Worm (Caenorhabditis elegans) whole organism, L4 larva: Measurements from ENCODE around the gene rog-1.

Experiments
- F10B5.3 ChIP-seq: sonication (generic microtip); optimal IDR thresholded peaks from 2 replicates; lab custom pipeline; 2016; ENCODE audit warnings: mild to moderate bottlenecking, missing genetic modification characterization, missing compliant biosample characterization
- F37D6.2 ChIP-seq: sonication (generic microtip); optimal IDR thresholded peaks from 2 replicates; lab custom pipeline; 2016; ENCODE audit warnings: mild to moderate bottlenecking, missing genetic modification characterization, missing compliant biosample characterization
- Y105C5A.15 ChIP-seq: fragments of 200-800 bp; sonication (Bioruptor generic); IDR thresholded peaks from 2 replicates; pipeline ENCODE4 v1.3.6; 2022; ENCODE audit warnings: missing genetic modification characterization, missing compliant biosample characterization
- Y48G9A.11 ChIP-seq: fragments of 200-800 bp; sonication (Bioruptor generic); IDR thresholded peaks from 2 replicates; pipeline ENCODE4 v1.3.6; 2022; ENCODE audit warnings: missing genetic modification reagents, missing genetic modification characterization, missing compliant biosample characterization
- Y5F2A.4 ChIP-seq: fragments of 200-800 bp; sonication (Bioruptor generic); optimal IDR thresholded peaks from 2 replicates; lab custom pipeline; 2018; ENCODE audit warnings: mild to moderate bottlenecking, missing genetic modification characterization, missing compliant biosample characterization
- aha-1 ChIP-seq: fragments of 150-350 bp; peaks from one replicate; lab custom pipeline; 2014; ENCODE audit warnings: missing biosample characterization, missing genetic modification characterization
- attf-4 ChIP-seq: sonication (generic microtip); optimal IDR thresholded peaks from 3 replicates; lab custom pipeline; 2017; ENCODE audit warnings: missing biosample characterization, missing genetic modification characterization
- ceh-28 ChIP-seq: fragments of 150-350 bp; optimal IDR thresholded peaks from 2 replicates; lab custom pipeline; 2014; ENCODE audit warnings: missing biosample characterization, missing genetic modification reagents, missing genetic modification characterization
- ceh-44 ChIP-seq: fragments of 200-800 bp; sonication (Bioruptor generic); IDR thresholded peaks from 2 replicates; pipeline ENCODE4 v1.3.6; 2022; ENCODE audit warnings: missing genetic modification reagents, missing genetic modification characterization, missing compliant biosample characterization
- cey-2 ChIP-seq: sonication (generic microtip); optimal IDR thresholded peaks from 3 replicates; lab custom pipeline; 2017; ENCODE audit warnings: missing genetic modification characterization, mild to moderate bottlenecking, missing compliant biosample characterization, antibody characterized with exemption, borderline replicate concordance; ENCODE audit not compliant: insufficient read depth
- ctbp-1 ChIP-seq: fragments of 200-800 bp; sonication (Bioruptor generic); IDR thresholded peaks from 2 replicates; pipeline ENCODE4 v1.3.6; 2022; ENCODE audit warnings: missing genetic modification reagents, missing genetic modification characterization, missing compliant biosample characterization
- daf-16 ChIP-seq, 3 experiments: sonication (generic microtip); optimal IDR thresholded peaks; 2 replicates each; lab custom pipeline; 2016 to 2017; ENCODE audit warnings: missing genetic modification characterization in 3 of 3, missing genetic modification reagents in 3 of 3, mild to moderate bottlenecking in 2 of 3, missing compliant biosample characterization in 2 of 3, missing biosample characterization in 1 of 3, moderate library complexity in 1 of 3
- daf-8 ChIP-seq: fragments of 200-800 bp; sonication (Bioruptor generic); IDR thresholded peaks from 2 replicates; pipeline ENCODE4 v1.3.6; 2022; ENCODE audit warnings: missing genetic modification characterization, missing compliant biosample characterization
- dmd-9 ChIP-seq: fragments of 200-800 bp; sonication (Bioruptor generic); IDR thresholded peaks from 2 replicates; pipeline ENCODE4 v1.3.6; 2022; ENCODE audit warnings: missing genetic modification reagents, missing genetic modification characterization, missing compliant biosample characterization
- fos-1 ChIP-seq: fragments of 150-350 bp; optimal IDR thresholded peaks from 2 replicates; lab custom pipeline; 2014; ENCODE audit warnings: missing biosample characterization, missing genetic modification characterization
- lin-1 ChIP-seq: fragments of 200-800 bp; sonication (Bioruptor generic); IDR thresholded peaks from 2 replicates; pipeline ENCODE4 v1.3.6; 2022; ENCODE audit warnings: missing genetic modification reagents, missing genetic modification characterization, missing compliant biosample characterization
- lin-13 ChIP-seq: fragments of 150-350 bp; optimal IDR thresholded peaks from 2 replicates; lab custom pipeline; 2014; ENCODE audit warnings: missing biosample characterization, missing genetic modification reagents, missing genetic modification characterization
- lin-29 ChIP-seq: fragments of 200-800 bp; sonication (Bioruptor generic); IDR thresholded peaks from 2 replicates; pipeline ENCODE4 v1.3.6; 2022; ENCODE audit warnings: missing genetic modification reagents, missing genetic modification characterization, missing compliant biosample characterization
- lin-38 ChIP-seq: fragments of 200-800 bp; sonication (Bioruptor generic); IDR thresholded peaks from 2 replicates; pipeline ENCODE4 v1.3.6; 2022; ENCODE audit warnings: missing genetic modification reagents, missing genetic modification characterization, missing compliant biosample characterization
- lin-39 ChIP-seq: fragments of 150-350 bp; optimal IDR thresholded peaks from 2 replicates; lab custom pipeline; 2014; ENCODE audit warnings: missing biosample characterization, missing genetic modification reagents, missing genetic modification characterization
- lir-3 ChIP-seq: sonication (generic microtip); optimal IDR thresholded peaks from 2 replicates; lab custom pipeline; 2016; ENCODE audit warnings: mild to moderate bottlenecking, missing genetic modification characterization, missing compliant biosample characterization
- madf-5 ChIP-seq, 2 experiments: fragments of 200-800 bp; sonication (Bioruptor generic); IDR thresholded peaks; 2 replicates each; pipeline ENCODE4 v1.3.6; 2022; ENCODE audit warnings: missing compliant biosample characterization in 2 of 2, missing genetic modification characterization in 2 of 2
- mdt-29 ChIP-seq: fragments of 200-800 bp; sonication (Bioruptor generic); IDR thresholded peaks from 2 replicates; pipeline ENCODE4 v1.3.6; 2022; ENCODE audit warnings: missing genetic modification reagents, missing genetic modification characterization, missing compliant biosample characterization
- mes-2 ChIP-seq: sonication (generic microtip); optimal IDR thresholded peaks from 2 replicates; lab custom pipeline; 2016; ENCODE audit warnings: missing genotype, mild to moderate bottlenecking, missing genetic modification characterization, missing compliant biosample characterization; ENCODE audit not compliant: poor library complexity, severe bottlenecking
- nhr-237 ChIP-seq: sonication (generic microtip); optimal IDR thresholded peaks from 2 replicates; lab custom pipeline; 2017; ENCODE audit warnings: missing biosample characterization, missing genetic modification characterization
- nhr-25 ChIP-seq: sonication (generic microtip); optimal IDR thresholded peaks from 2 replicates; lab custom pipeline; 2017; ENCODE audit warnings: missing genetic modification characterization, mild to moderate bottlenecking, missing compliant biosample characterization, antibody characterized with exemption, moderate library complexity, borderline replicate concordance; ENCODE audit not compliant: insufficient read depth
- nhr-28 ChIP-seq: fragments of 150-350 bp; optimal IDR thresholded peaks from 2 replicates; lab custom pipeline; 2014; ENCODE audit warnings: missing biosample characterization, missing genetic modification characterization
- pha-4 ChIP-seq, 2 experiments: fragments of 150-350 bp in 1 of 2; fragments of 200-800 bp in 1 of 2; sonication (Bioruptor generic) in 1 of 2; IDR thresholded peaks in 1 of 2; optimal IDR thresholded peaks in 1 of 2; 2 replicates each; pipeline versions ENCODE4 v1.3.6 to Lab custom; 2014 to 2022; ENCODE audit warnings: missing genetic modification characterization in 2 of 2, missing genetic modification reagents in 2 of 2, missing biosample characterization in 1 of 2, missing compliant biosample characterization in 1 of 2
- saeg-2 ChIP-seq: fragments of 200-800 bp; sonication (Bioruptor generic); IDR thresholded peaks from 2 replicates; pipeline ENCODE4 v1.3.6; 2022; ENCODE audit warnings: missing genetic modification reagents, missing genetic modification characterization, missing compliant biosample characterization
- set-16 ChIP-seq: fragments of 200-800 bp; sonication (Bioruptor generic); IDR thresholded peaks from 2 replicates; pipeline ENCODE4 v1.3.6; 2022; ENCODE audit warnings: missing genetic modification reagents, missing genetic modification characterization, missing compliant biosample characterization
- snpc-1.2 ChIP-seq: fragments of 200-800 bp; sonication (Bioruptor generic); IDR thresholded peaks from 2 replicates; pipeline ENCODE4 v1.3.6; 2022; ENCODE audit warnings: missing genetic modification reagents, missing genetic modification characterization, missing compliant biosample characterization
- spr-3 ChIP-seq: fragments of 200-800 bp; sonication (Bioruptor generic); optimal IDR thresholded peaks from 2 replicates; lab custom pipeline; 2018; ENCODE audit warnings: mild to moderate bottlenecking, missing genetic modification characterization, missing compliant biosample characterization
- tag-97 ChIP-seq: fragments of 200-800 bp; sonication (Bioruptor generic); IDR thresholded peaks from 2 replicates; pipeline ENCODE4 v1.3.6; 2022; ENCODE audit warnings: missing genetic modification characterization, missing compliant biosample characterization
- unc-62 ChIP-seq, 3 experiments: fragments of 150-350 bp in 1 of 3; sonication (generic microtip); optimal IDR thresholded peaks in 2 of 3; peaks in 1 of 3; 1 replicate in 1 of 3; 2 replicates in 2 of 3; lab custom pipeline; 2014 to 2017; ENCODE audit warnings: missing biosample characterization in 3 of 3, missing genetic modification characterization in 3 of 3, missing genetic modification reagents in 3 of 3, missing genotype in 1 of 3
- vab-7 ChIP-seq: fragments of 200-800 bp; sonication (Bioruptor generic); IDR thresholded peaks from 2 replicates; pipeline ENCODE4 v1.3.6; 2022; ENCODE audit warnings: missing genetic modification reagents, missing genetic modification characterization, missing compliant biosample characterization
- zag-1 ChIP-seq: fragments of 150-350 bp; optimal IDR thresholded peaks from 2 replicates; lab custom pipeline; 2014; ENCODE audit warnings: missing biosample characterization, missing genetic modification characterization
- zfp-2 ChIP-seq: sonication (generic microtip); optimal IDR thresholded peaks from 2 replicates; lab custom pipeline; 2016; ENCODE audit warnings: mild to moderate bottlenecking, missing genetic modification characterization, missing compliant biosample characterization
- zfp-3 ChIP-seq: fragments of 200-800 bp; sonication (Bioruptor generic); conservative IDR thresholded peaks from 2 replicates; pipeline ENCODE4 v1.3.6; 2022; ENCODE audit warnings: missing genetic modification reagents, missing genetic modification characterization, missing compliant biosample characterization
- ztf-11 ChIP-seq: fragments of 150-350 bp; optimal IDR thresholded peaks from 2 replicates; lab custom pipeline; 2014; ENCODE audit warnings: missing biosample characterization, missing genetic modification characterization
- ztf-7 ChIP-seq: fragments of 150-350 bp; optimal IDR thresholded peaks from 2 replicates; lab custom pipeline; 2014; ENCODE audit warnings: missing biosample characterization, missing genetic modification characterization

The rog-1 gene

DNA sequence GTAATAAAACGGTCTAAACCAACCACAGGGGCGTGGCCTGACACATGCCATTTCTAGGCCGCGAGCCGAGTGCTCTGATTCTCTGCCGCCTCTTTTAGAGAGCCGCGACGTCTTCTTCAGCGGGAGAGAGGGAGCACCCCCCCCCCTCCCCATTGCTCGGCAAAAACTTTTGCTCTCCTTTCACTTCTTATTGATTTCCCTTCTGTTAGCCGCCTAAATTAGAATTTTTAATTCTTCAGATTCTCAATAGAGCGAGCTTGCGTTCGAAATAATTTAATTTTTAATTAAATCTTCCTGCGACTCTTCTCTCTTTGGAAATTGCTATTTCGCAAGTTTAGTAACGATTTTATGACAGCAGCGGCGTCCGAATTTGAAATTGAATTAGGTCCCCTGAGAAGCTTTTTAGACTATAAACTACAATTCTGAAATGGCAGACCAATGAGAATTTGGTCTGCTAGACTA, 51.6 kb downstream of the rog-1 start (continued):
- TF ChIP-seq zfp-3 (GFP tag; lab: Robert Waterston, UW) (no peak), dmd-9 (GFP tag; lab: Robert Waterston, UW) (no peak)

DNA sequence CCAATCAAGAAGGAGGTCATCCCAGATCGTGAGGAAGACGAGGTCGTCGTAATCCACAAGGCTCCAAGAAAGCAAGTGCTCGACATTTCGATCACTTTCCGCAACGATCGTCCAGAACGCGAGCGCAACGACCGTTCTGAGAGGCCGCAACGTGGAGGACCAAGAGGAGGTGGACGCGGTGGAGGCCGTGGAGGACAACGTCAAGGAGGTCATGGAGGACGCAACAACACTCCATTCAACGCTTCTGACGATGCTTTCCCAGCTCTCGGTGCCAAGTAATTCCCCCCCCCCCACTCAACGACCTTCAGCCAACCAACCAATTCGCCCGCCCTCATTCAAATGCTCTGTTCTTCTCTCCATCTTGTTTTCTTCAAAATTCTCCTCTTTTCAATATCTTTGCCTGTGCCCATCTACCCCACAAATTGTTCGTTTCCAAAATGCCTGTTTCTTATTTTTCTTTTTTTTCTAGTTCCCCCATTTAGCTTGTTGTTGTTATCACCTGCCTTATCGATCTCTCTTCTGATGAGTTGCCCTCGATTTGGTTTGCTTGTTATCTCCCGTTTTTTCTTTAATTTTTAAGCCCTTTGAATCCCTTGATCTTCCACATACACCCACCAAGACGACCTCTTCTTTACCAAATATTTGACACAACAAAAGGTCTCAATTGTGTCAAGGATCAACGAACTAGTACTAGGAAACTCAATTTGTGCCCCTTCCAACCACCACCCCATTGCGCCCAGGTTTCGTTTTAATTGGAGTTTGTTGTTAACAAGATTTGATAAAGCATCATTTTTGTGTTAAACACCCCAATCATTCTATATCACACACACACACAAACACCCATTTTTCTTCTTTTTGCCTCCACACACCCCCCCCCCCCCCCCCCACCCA, 52.3 kb downstream of the rog-1 start:
- TF ChIP-seq ctbp-1 (GFP tag; lab: Robert Waterston, UW) = no peak
- TF ChIP-seq Y105C5A.15 (GFP tag; lab: Robert Waterston, UW) = 0 out of 2 replicates have a peak, but pooled peaks have one; percentile 10
- no peak for TF ChIP-seq nhr-237 (tag; lab: Kevin White, UChicago)
- peak; percentile 6 for TF ChIP-seq lin-13 (GFP tag; lab: Kevin White, UChicago)
- peak; percentile 34 for TF ChIP-seq aha-1 (tag; lab: Kevin White, UChicago)
- peak; percentile 55 for TF ChIP-seq set-16
- 0 out of 4 replicates have a peak, but pooled peaks of 1 of the 2 experiments have one; percentile 53 for TF ChIP-seq madf-5 (GFP tag; IDR thresholded peaks at IDR 0.05; lab: Robert Waterston, UW)
- no peak for TF ChIP-seq cey-2
- no peak for TF ChIP-seq ztf-7 (tag; lab: Kevin White, UChicago)
- TF ChIP-seq, all 104 proteins: peak for 5

DNA sequence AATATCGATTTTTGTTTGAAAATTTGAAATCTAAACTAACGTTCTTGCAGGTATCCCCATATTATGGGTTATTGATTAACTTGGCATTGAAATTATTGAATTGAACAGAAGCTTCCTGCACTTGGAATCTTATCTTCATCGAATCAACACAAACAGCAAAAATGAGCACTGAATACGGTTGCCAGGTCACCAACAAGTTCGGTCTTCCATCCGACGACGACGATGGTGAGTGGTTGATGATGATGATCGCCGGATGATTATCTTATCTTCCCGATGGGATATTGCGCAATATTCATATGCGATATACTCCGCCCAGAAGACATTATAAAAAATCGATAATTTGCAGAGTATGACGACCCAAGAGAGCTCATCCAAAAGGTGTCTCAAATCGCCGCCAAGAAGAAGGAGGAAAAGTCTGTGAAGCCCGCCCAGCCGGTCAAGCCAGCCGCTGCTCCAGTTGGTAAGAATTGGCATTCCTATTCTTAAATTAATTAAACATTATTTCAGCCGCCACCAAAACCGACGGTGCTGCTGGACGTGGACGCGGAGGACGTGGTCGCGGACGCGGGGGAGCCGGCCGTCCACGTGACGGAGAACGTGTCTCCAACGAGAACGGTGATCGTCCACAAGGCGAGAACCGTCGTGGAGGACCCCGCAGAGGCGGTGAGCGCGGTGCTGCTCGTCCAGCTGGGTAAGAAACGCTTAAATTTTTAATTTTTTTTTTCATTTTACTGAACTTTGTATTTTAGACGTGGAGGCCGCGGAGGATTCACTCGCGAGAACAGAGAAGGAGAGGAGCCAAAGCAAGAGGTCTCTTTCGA, 53.6 kb downstream of the rog-1 start, which contains the start of gene vig-1:
TSS of gene vig-1 (plus strand) at position 51 of the 821 bp plus-strand sequence.
- TF ChIP-seq pha-4 (GFP tag; IDR thresholded peaks at IDR 0.05; lab: Robert Waterston, UW) (no peak; the same call in 1 of the 2 replicates), pha-4 (tag; optimal IDR thresholded peaks at IDR 0.05; lab: Kevin White, UChicago) (no peak), zag-1 (no peak), ceh-28 (peak; percentile 49), F37D6.2 (tag; lab: Kevin White, UChicago) (no peak), nhr-28 (tag; lab: Kevin White, UChicago) (no peak), spr-3 (GFP tag; lab: Kevin White, UChicago) (no peak), lir-3 (tag; lab: Kevin White, UChicago) (no peak), ztf-11 (no peak), lin-39 (tag; lab: Kevin White, UChicago) (no peak), Y48G9A.11 (GFP tag; lab: Robert Waterston, UW) (no peak), lin-1 (GFP tag; lab: Robert Waterston, UW) (no peak), mes-2 (no peak), zfp-2 (tag; lab: Kevin White, UChicago) (no peak), madf-5 (GFP tag; IDR thresholded peaks at IDR 0.05; lab: Robert Waterston, UW) (0 out of 4 replicates have a peak, but pooled peaks of 1 of the 2 experiments have one; percentile 5), fos-1 (tag; lab: Kevin White, UChicago) (no peak), Y5F2A.4 (no peak), daf-16 (GFP tag; optimal IDR thresholded peaks at IDR 0.05; lab: Kevin White, UChicago) (no peak), daf-16 (tag; optimal IDR thresholded peaks at IDR 0.05; lab: Kevin White, UChicago) (no peak), nhr-25 (tag; lab: Kevin White, UChicago) (no peak), aha-1 (tag; lab: Kevin White, UChicago) (no peak), tag-97 (no peak), lin-29 (GFP tag; lab: Robert Waterston, UW) (no peak), daf-8 (GFP tag; lab: Robert Waterston, UW) (0 out of 2 replicates have a peak, but pooled peaks have one; percentile 11), snpc-1.2 (GFP tag; lab: Robert Waterston, UW) (no peak), zfp-3 (GFP tag; lab: Robert Waterston, UW) (0 out of 2 replicates have a peak, but pooled peaks have one; percentile 24), ceh-44 (no peak), attf-4 (no peak), set-16 (peak; percentile 92), saeg-2 (GFP tag; lab: Robert Waterston, UW) (no peak), dmd-9 (GFP tag; lab: Robert Waterston, UW) (no peak), unc-62 (GFP tag; optimal IDR thresholded peaks at IDR 0.05 in 1 of 2; lab: Kevin White, UChicago) (no peak), unc-62 (tag; optimal IDR thresholded peaks at IDR 0.05; lab: Kevin White, UChicago) (no peak), lin-38 (GFP tag; lab: Robert Waterston, UW) (no peak), mdt-29 (GFP tag; lab: Robert Waterston, UW) (no peak), vab-7 (GFP tag; lab: Robert Waterston, UW) (no peak; the same call in 1 of the 2 replicates), F10B5.3 (tag; lab: Kevin White, UChicago) (no peak)
